Worm (Caenorhabditis elegans) whole organism, early embryonic: ENCODE measurements around the gene C50A2.3.

Source experiments
- B0310.2 ChIP-seq: sonication (generic microtip); optimal IDR thresholded peaks from 2 replicates; lab custom pipeline; 2016; ENCODE audit warnings: mild to moderate bottlenecking, missing genetic modification characterization, missing compliant biosample characterization
- F13C5.2 ChIP-seq: sonication (generic microtip); optimal IDR thresholded peaks from 2 replicates; lab custom pipeline; 2017; ENCODE audit warnings: mild to moderate bottlenecking, missing genetic modification characterization, inconsistent platforms, missing compliant biosample characterization
- aly-1 ChIP-seq: sonication (generic microtip); optimal IDR thresholded peaks from 2 replicates; lab custom pipeline; 2016; ENCODE audit warnings: missing genetic modification characterization, missing compliant biosample characterization
- ama-1 ChIP-seq: fragments of 150-350 bp; optimal IDR thresholded peaks from 2 replicates; lab custom pipeline; 2014
- ceh-13 ChIP-seq: fragments of 200-800 bp; sonication (Bioruptor generic); optimal IDR thresholded peaks from 2 replicates; lab custom pipeline; 2018; ENCODE audit warnings: mild to moderate bottlenecking, missing genetic modification characterization, missing compliant biosample characterization
- ceh-36 ChIP-seq: sonication (generic microtip); optimal IDR thresholded peaks from 2 replicates; lab custom pipeline; 2016; ENCODE audit warnings: missing genetic modification characterization, inconsistent platforms, missing compliant biosample characterization
- ets-7 ChIP-seq: sonication (generic microtip); optimal IDR thresholded peaks from 2 replicates; lab custom pipeline; 2016; ENCODE audit warnings: missing genotype, missing genetic modification characterization, missing compliant biosample characterization
- flt-1 ChIP-seq: fragments of 200-800 bp; sonication (Bioruptor generic); IDR thresholded peaks from 2 replicates; pipeline ENCODE4 v1.3.6; 2022; ENCODE audit warnings: missing genetic modification characterization, missing compliant biosample characterization
- hmbx-1 ChIP-seq: sonication (generic microtip); optimal IDR thresholded peaks from 2 replicates; lab custom pipeline; 2016; ENCODE audit warnings: mild to moderate bottlenecking, missing genetic modification characterization, missing compliant biosample characterization
- hmg-4 ChIP-seq: fragments of 200-800 bp; sonication (Bioruptor generic); optimal IDR thresholded peaks from 2 replicates; lab custom pipeline; 2018; ENCODE audit warnings: mild to moderate bottlenecking, missing genetic modification characterization, missing compliant biosample characterization
- hnd-1 ChIP-seq: sonication (generic microtip); optimal IDR thresholded peaks from 2 replicates; lab custom pipeline; 2016; ENCODE audit warnings: missing genetic modification characterization, missing compliant biosample characterization
- pes-1 ChIP-seq: fragments of 200-800 bp; sonication (Bioruptor generic); IDR thresholded peaks from 2 replicates; pipeline ENCODE4 v1.3.6; 2022; ENCODE audit warnings: missing genetic modification reagents, missing genetic modification characterization, missing compliant biosample characterization
- scrt-1 ChIP-seq: fragments of 200-800 bp; sonication (Bioruptor generic); IDR thresholded peaks from 2 replicates; pipeline ENCODE4 v1.3.6; 2022; ENCODE audit warnings: missing genetic modification characterization, missing compliant biosample characterization
- sea-1 ChIP-seq: fragments of 200-800 bp; sonication (Bioruptor generic); conservative IDR thresholded peaks from 2 replicates; pipeline ENCODE4 v1.3.6; 2022; ENCODE audit warnings: missing genetic modification characterization, missing compliant biosample characterization
- tbx-11 ChIP-seq: fragments of 200-800 bp; sonication (Bioruptor generic); IDR thresholded peaks from 2 replicates; pipeline ENCODE4 v1.3.6; 2022; ENCODE audit warnings: missing genetic modification characterization, missing compliant biosample characterization
- tbx-37 ChIP-seq: fragments of 200-800 bp; sonication (Bioruptor generic); conservative IDR thresholded peaks from 2 replicates; pipeline ENCODE4 v1.3.6; 2022; ENCODE audit warnings: missing genetic modification reagents, missing genetic modification characterization, missing compliant biosample characterization
- tra-4 ChIP-seq: sonication (generic microtip); optimal IDR thresholded peaks from 2 replicates; lab custom pipeline; 2017; ENCODE audit warnings: missing genetic modification characterization, missing compliant biosample characterization

The C50A2.3 gene

DNA sequence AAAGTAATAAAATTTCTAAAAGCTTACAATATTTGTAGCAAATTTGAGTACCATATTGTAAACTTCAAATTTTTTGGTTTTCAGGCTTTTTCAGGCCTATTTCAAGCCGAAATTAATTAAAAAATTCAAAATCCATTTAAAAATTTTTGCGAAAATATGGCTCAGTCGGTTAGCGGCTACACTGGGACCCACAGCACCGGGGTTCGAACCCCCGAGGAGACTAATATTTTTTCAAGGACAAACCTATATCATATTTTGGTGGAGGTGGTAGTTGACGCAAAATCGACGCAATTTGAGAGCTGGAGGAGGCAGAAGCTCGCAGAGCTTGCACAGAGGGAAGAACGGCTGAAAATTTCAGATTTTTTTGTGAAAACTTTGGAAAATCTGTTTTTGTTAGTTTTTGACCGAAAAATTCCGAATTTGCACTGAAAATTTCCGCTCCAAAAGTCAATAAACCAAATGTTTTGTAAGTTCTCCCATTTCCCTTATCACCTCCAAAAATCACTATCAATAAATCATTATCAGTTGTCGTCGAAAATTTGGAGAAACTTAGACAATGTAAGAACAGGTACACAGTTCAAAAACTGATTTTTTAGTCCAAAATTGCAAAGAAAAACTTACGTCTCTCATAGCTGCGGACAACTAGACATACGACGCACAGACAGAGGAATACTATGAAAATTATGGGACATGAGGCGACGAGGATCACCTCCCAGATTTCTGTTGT lies 9.2 kb downstream of the C50A2.3 start:
- TF ChIP-seq ama-1 (no peak), pes-1 (GFP tag; lab: Robert Waterston, UW) (no peak), tbx-37 (GFP tag; lab: Robert Waterston, UW) (no peak), hnd-1 (no peak), sea-1 (GFP tag; lab: Robert Waterston, UW) (no peak), hmg-4 (GFP tag; lab: Kevin White, UChicago) (no peak), ceh-36 (tag; lab: Kevin White, UChicago) (no peak), flt-1 (no peak), tbx-11 (no peak), F13C5.2 (tag; lab: Kevin White, UChicago) (no peak), tra-4 (tag; lab: Kevin White, UChicago) (no peak), hmbx-1 (tag; lab: Kevin White, UChicago) (no peak), ceh-13 (GFP tag; lab: Kevin White, UChicago) (no peak), ets-7 (tag; lab: Kevin White, UChicago) (no peak), scrt-1 (GFP tag; lab: Robert Waterston, UW) (no peak), B0310.2 (tag; lab: Kevin White, UChicago) (no peak), aly-1 (no peak)

DNA sequence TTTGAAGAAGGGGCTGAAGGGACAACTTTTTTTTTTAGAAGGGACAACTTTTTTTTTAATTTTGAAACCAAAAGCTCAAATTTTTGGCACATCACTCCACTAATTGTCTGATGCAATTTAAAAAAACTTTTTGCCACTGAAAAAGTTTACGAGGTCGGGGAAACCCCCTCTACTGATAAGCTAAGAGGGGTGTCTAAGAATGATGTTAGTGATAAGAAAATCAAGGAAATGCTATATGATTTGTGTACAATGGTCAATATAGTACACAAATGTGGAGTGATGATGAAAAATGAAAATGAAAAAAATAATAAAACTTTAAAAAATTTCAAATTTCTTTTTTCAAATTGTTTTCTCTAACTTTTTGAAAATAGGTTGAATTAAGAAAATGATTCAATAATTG lies 10.2 kb downstream of the C50A2.3 start:
- TF ChIP-seq tra-4 (tag; lab: Kevin White, UChicago) (no peak), aly-1 (no peak), scrt-1 (GFP tag; lab: Robert Waterston, UW) (no peak)

DNA sequence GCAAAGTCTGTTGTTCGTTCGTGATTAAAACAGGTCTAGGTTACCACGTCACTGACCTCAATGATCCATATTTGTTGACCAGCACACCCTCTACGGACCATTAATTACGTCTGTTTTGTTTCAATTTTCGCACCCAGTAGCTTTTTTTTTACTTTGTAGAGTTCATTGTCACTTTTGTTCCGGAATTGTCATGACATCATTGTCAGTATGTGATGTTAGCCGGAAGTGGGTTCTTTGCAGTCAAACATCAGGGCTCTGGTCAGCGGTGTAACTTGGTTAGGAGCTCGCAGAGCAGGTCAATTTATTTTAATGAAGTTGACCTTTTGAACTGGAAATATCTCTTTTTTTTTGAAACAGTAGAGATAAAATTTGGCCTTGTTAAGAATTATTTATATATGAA lies 21.2 kb downstream of the C50A2.3 start, which contains the start of gene C44B12.6:
C44B12.6 (minus strand) TSS at position 101 of the 400 bp plus-strand sequence.
- TF ChIP-seq sea-1 (GFP tag; lab: Robert Waterston, UW) = no peak
- TF ChIP-seq pes-1 (GFP tag; lab: Robert Waterston, UW) = no peak
- TF ChIP-seq ets-7 (tag; lab: Kevin White, UChicago) = no peak

DNA sequence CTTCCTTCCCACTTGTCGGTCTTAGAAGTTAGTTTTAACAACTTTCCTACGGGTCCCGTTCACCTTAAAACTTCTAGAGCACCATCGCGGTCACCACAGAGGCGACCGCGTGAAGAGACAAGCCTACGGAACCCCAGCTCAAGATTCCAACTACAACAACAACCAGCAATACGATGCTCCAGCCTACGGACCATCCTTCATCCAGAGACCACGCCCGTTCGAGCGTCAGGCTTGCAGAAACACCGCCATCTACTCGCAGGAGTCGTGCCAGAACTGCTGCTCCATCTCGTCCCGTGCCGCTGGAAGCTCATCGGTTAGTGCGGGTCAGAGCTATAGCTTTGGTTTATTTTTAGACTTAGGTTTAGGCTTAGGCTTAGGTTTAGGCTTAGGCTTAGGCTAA lies 30.0 kb downstream of the C50A2.3 start:
- no peak for TF ChIP-seq ama-1
- TF ChIP-seq sea-1 (GFP tag; lab: Robert Waterston, UW) = no peak
- no peak for TF ChIP-seq hnd-1
- peak; percentile 20 for TF ChIP-seq ceh-36 (tag; lab: Kevin White, UChicago)
- no peak for TF ChIP-seq scrt-1 (GFP tag; lab: Robert Waterston, UW)
- no peak for TF ChIP-seq B0310.2 (tag; lab: Kevin White, UChicago)
- TF ChIP-seq tbx-37 (GFP tag; lab: Robert Waterston, UW) = no peak

DNA sequence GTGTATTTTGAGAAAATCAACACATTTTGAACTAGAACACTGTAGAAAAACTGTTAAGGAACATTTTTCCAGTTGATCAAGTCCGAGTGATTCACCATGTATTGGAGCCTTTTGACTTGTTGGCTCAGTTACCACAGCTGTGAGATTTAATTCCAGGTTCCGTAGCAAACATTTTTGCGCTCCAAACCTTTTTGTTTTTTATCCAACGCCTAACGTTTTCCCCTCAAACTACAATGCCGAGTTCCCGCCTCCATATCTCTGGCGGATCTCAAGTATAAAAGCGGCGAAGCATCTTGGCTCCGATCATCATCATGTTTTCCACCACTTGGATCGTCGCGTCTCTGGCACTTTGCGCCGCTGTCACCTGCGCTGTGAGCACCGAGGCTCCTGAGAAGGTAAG lies 31.3 kb downstream of the C50A2.3 start, which contains the start of gene perm-2:
perm-2 (plus strand) TSS at position 301 of the 400 bp plus-strand sequence.
- TF ChIP-seq tbx-37 (GFP tag; lab: Robert Waterston, UW) = no peak
- no peak for TF ChIP-seq hmbx-1 (tag; lab: Kevin White, UChicago)
- TF ChIP-seq ceh-36 (tag; lab: Kevin White, UChicago) = no peak
- TF ChIP-seq scrt-1 (GFP tag; lab: Robert Waterston, UW) = no peak
- no peak for TF ChIP-seq tra-4 (tag; lab: Kevin White, UChicago)
- TF ChIP-seq aly-1 = no peak
- TF ChIP-seq hnd-1 = no peak
- TF ChIP-seq ets-7 (tag; lab: Kevin White, UChicago) = no peak
- TF ChIP-seq flt-1 = no peak
- no peak for TF ChIP-seq tbx-11
- TF ChIP-seq B0310.2 (tag; lab: Kevin White, UChicago) = no peak
- no peak for TF ChIP-seq F13C5.2 (tag; lab: Kevin White, UChicago)

DNA sequence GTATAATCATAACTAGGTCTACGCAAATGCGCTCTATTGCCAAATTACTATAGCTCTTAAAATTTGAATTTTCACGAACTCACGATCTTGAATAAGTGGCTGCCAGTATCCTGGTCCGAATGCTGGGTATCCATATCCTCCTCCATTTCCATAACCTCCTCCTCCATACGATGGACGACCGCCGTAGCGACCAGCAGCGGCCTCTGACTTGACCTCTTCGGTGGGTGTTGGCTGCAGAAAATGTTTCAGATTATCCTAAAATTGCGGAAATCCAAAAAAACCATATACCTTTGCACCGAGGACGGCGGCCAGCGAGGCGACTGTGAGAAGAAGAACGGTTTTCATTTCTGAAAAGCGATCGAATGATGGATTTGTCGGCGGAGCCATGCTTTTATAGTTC lies 33.1 kb downstream of the C50A2.3 start, which contains the start of gene perm-4:
perm-4 (minus strand) TSS at position 367 of the 400 bp plus-strand sequence.
- no peak for TF ChIP-seq flt-1
- TF ChIP-seq pes-1 (GFP tag; lab: Robert Waterston, UW) = no peak
- TF ChIP-seq ets-7 (tag; lab: Kevin White, UChicago) = no peak
- TF ChIP-seq ama-1 = no peak
- no peak for TF ChIP-seq B0310.2 (tag; lab: Kevin White, UChicago)
- TF ChIP-seq F13C5.2 (tag; lab: Kevin White, UChicago) = no peak
- TF ChIP-seq tra-4 (tag; lab: Kevin White, UChicago) = no peak
- no peak for TF ChIP-seq tbx-11
- no peak for TF ChIP-seq tbx-37 (GFP tag; lab: Robert Waterston, UW)
- no peak for TF ChIP-seq hnd-1
- no peak for TF ChIP-seq ceh-36 (tag; lab: Kevin White, UChicago)
- TF ChIP-seq scrt-1 (GFP tag; lab: Robert Waterston, UW) = no peak
- no peak for TF ChIP-seq hmg-4 (GFP tag; lab: Kevin White, UChicago)
- no peak for TF ChIP-seq aly-1
- no peak for TF ChIP-seq ceh-13 (GFP tag; lab: Kevin White, UChicago)

DNA sequence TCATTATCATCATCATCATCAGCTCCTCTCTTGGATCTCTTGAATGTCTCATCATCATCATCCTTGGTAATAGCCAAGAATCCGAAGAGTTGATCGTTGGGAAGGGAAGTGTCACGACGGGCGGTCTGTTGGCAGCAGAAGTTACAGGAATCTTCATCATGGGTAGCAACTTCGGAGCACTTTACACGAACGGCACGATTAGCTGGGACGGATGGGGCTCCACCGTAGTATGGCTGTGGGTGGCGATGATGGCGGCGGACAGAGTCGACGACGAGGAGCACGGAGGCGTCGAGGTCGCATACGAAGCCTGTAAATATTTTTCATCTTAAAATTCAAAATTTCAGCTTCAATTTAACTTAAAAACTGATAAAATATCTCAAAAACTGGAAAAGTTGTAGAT lies 34.5 kb downstream of the C50A2.3 start:
- no peak for TF ChIP-seq sea-1 (GFP tag; lab: Robert Waterston, UW)
- no peak for TF ChIP-seq pes-1 (GFP tag; lab: Robert Waterston, UW)
- TF ChIP-seq B0310.2 (tag; lab: Kevin White, UChicago) = no peak
- no peak for TF ChIP-seq ama-1
- no peak for TF ChIP-seq tbx-11
- no peak for TF ChIP-seq tra-4 (tag; lab: Kevin White, UChicago)
- no peak for TF ChIP-seq ets-7 (tag; lab: Kevin White, UChicago)
- no peak for TF ChIP-seq hmg-4 (GFP tag; lab: Kevin White, UChicago)
- no peak for TF ChIP-seq aly-1
- no peak for TF ChIP-seq hmbx-1 (tag; lab: Kevin White, UChicago)
- TF ChIP-seq ceh-36 (tag; lab: Kevin White, UChicago) = no peak
- TF ChIP-seq tbx-37 (GFP tag; lab: Robert Waterston, UW) = no peak
- TF ChIP-seq ceh-13 (GFP tag; lab: Kevin White, UChicago) = no peak
- TF ChIP-seq scrt-1 (GFP tag; lab: Robert Waterston, UW) = no peak
- no peak for TF ChIP-seq F13C5.2 (tag; lab: Kevin White, UChicago)
- no peak for TF ChIP-seq hnd-1
- no peak for TF ChIP-seq flt-1
